Worm (Caenorhabditis elegans) whole organism, L2 larva: Measurements from ENCODE around the gene trx-5.

Experiments
- C34F6.9 ChIP-seq: fragments of 150-350 bp; optimal IDR thresholded peaks from 2 replicates; lab custom pipeline; 2014; ENCODE audit warnings: missing biosample characterization, missing genetic modification characterization
- F13H6.1 ChIP-seq: sonication (generic microtip); optimal IDR thresholded peaks from 2 replicates; lab custom pipeline; 2016; ENCODE audit warnings: missing genetic modification characterization, missing compliant biosample characterization
- R02D3.7 ChIP-seq: fragments of 150-350 bp; optimal IDR thresholded peaks from 2 replicates; lab custom pipeline; 2014; ENCODE audit warnings: missing biosample characterization, missing genetic modification characterization
- ZK546.5 ChIP-seq: sonication (generic microtip); optimal IDR thresholded peaks from 2 replicates; lab custom pipeline; 2017; ENCODE audit warnings: missing biosample characterization, missing genetic modification characterization
- alr-1 ChIP-seq: fragments of 150-350 bp; optimal IDR thresholded peaks from 2 replicates; lab custom pipeline; 2014; ENCODE audit warnings: missing biosample characterization, missing genetic modification characterization
- aly-2 ChIP-seq: fragments of 150-350 bp; optimal IDR thresholded peaks from 2 replicates; lab custom pipeline; 2014; ENCODE audit warnings: missing biosample characterization, missing genetic modification characterization
- ama-1 ChIP-seq: fragments of 150-350 bp; optimal IDR thresholded peaks from 2 replicates; lab custom pipeline; 2018; ENCODE audit warnings: inconsistent platforms
- ceh-16 ChIP-seq: fragments of 150-350 bp; optimal IDR thresholded peaks from 2 replicates; lab custom pipeline; 2014; ENCODE audit warnings: missing biosample characterization, missing genetic modification characterization
- crh-2 ChIP-seq: sonication (generic microtip); optimal IDR thresholded peaks from 2 replicates; lab custom pipeline; 2017; ENCODE audit warnings: missing biosample characterization, missing genetic modification characterization
- egl-27 ChIP-seq: sonication (generic microtip); optimal IDR thresholded peaks from 3 replicates; lab custom pipeline; 2017; ENCODE audit warnings: missing biosample characterization, missing genetic modification reagents, missing genetic modification characterization
- elt-1 ChIP-seq: fragments of 150-350 bp; optimal IDR thresholded peaks from 2 replicates; lab custom pipeline; 2014; ENCODE audit warnings: missing biosample characterization, missing genetic modification characterization
- fos-1 ChIP-seq: fragments of 150-350 bp; optimal IDR thresholded peaks from 2 replicates; lab custom pipeline; 2014; ENCODE audit warnings: missing biosample characterization, missing genetic modification characterization
- gmeb-1 ChIP-seq: fragments of 150-350 bp; optimal IDR thresholded peaks from 2 replicates; lab custom pipeline; 2014; ENCODE audit warnings: missing biosample characterization, missing genetic modification characterization
- lin-11 ChIP-seq: fragments of 150-350 bp; sonication (generic microtip); optimal IDR thresholded peaks from 2 replicates; lab custom pipeline; 2014; ENCODE audit warnings: missing biosample characterization, missing genetic modification characterization, inconsistent platforms, mixed read lengths
- lin-13 ChIP-seq: fragments of 150-350 bp; optimal IDR thresholded peaks from 2 replicates; lab custom pipeline; 2014; ENCODE audit warnings: missing biosample characterization, missing genetic modification reagents, missing genetic modification characterization
- mab-5 ChIP-seq: fragments of 150-350 bp; optimal IDR thresholded peaks from 2 replicates; lab custom pipeline; 2014; ENCODE audit warnings: missing biosample characterization, missing genetic modification characterization
- mbf-1 ChIP-seq: sonication (generic microtip); optimal IDR thresholded peaks from 2 replicates; lab custom pipeline; 2017; ENCODE audit warnings: missing biosample characterization, missing genetic modification characterization
- nhr-12 ChIP-seq: fragments of 150-350 bp; optimal IDR thresholded peaks from 2 replicates; lab custom pipeline; 2014; ENCODE audit warnings: missing biosample characterization, missing genetic modification characterization
- nhr-237 ChIP-seq: fragments of 150-350 bp; optimal IDR thresholded peaks from 2 replicates; lab custom pipeline; 2014; ENCODE audit warnings: missing biosample characterization, missing genetic modification characterization
- nhr-25 ChIP-seq: fragments of 150-350 bp; sonication (generic microtip); optimal IDR thresholded peaks from 3 replicates; lab custom pipeline; 2014; ENCODE audit warnings: missing biosample characterization, missing genetic modification characterization
- peb-1 ChIP-seq: fragments of 150-350 bp; optimal IDR thresholded peaks from 2 replicates; lab custom pipeline; 2014; ENCODE audit warnings: missing biosample characterization, missing genetic modification characterization
- sem-4 ChIP-seq: fragments of 150-350 bp; optimal IDR thresholded peaks from 2 replicates; lab custom pipeline; 2014; ENCODE audit warnings: missing biosample characterization, missing genetic modification reagents, missing genetic modification characterization
- skn-1 ChIP-seq: sonication (generic microtip); optimal IDR thresholded peaks from 2 replicates; lab custom pipeline; 2017; ENCODE audit warnings: missing biosample characterization, missing genetic modification characterization
- sma-3 ChIP-seq: sonication (generic microtip); optimal IDR thresholded peaks from 2 replicates; lab custom pipeline; 2016; ENCODE audit warnings: missing genetic modification reagents, missing genetic modification characterization, missing compliant biosample characterization
- sma-9 ChIP-seq, 2 experiments: fragments of 150-350 bp in 1 of 2; sonication (generic microtip) in 1 of 2; optimal IDR thresholded peaks; 2 replicates each; lab custom pipeline; 2014 to 2016; ENCODE audit warnings: missing genetic modification characterization in 2 of 2, mild to moderate bottlenecking in 1 of 2, missing biosample characterization in 1 of 2, missing compliant biosample characterization in 1 of 2, missing genetic modification reagents in 1 of 2, moderate library complexity in 1 of 2
- snpc-4 ChIP-seq: fragments of 150-350 bp; optimal IDR thresholded peaks from 2 replicates; lab custom pipeline; 2014; ENCODE audit warnings: missing biosample characterization, missing genetic modification characterization
- unc-39 ChIP-seq: fragments of 150-350 bp; optimal IDR thresholded peaks from 2 replicates; lab custom pipeline; 2014; ENCODE audit warnings: missing biosample characterization, missing genetic modification characterization
- unc-55 ChIP-seq: fragments of 150-350 bp; sonication (generic microtip); optimal IDR thresholded peaks from 3 replicates; lab custom pipeline; 2014; ENCODE audit warnings: missing biosample characterization, missing genetic modification reagents, missing genetic modification characterization
- unc-62 ChIP-seq: fragments of 150-350 bp; optimal IDR thresholded peaks from 2 replicates; lab custom pipeline; 2014; ENCODE audit warnings: missing biosample characterization, missing genetic modification reagents, missing genetic modification characterization
- zag-1 ChIP-seq: fragments of 150-350 bp; optimal IDR thresholded peaks from 2 replicates; lab custom pipeline; 2014; ENCODE audit warnings: missing biosample characterization, missing genetic modification characterization
- ztf-1 ChIP-seq: fragments of 200-800 bp; sonication (Bioruptor generic); conservative IDR thresholded peaks from 2 replicates; pipeline ENCODE4 v1.3.6; 2022; ENCODE audit warnings: missing genetic modification characterization, missing compliant biosample characterization
- ztf-11 ChIP-seq: sonication (generic microtip); optimal IDR thresholded peaks from 2 replicates; lab custom pipeline; 2017; ENCODE audit warnings: missing biosample characterization, missing genetic modification characterization
- ztf-4 ChIP-seq: fragments of 150-350 bp; optimal IDR thresholded peaks from 2 replicates; lab custom pipeline; 2014; ENCODE audit warnings: missing biosample characterization, missing genetic modification characterization

The trx-5 gene

DNA sequence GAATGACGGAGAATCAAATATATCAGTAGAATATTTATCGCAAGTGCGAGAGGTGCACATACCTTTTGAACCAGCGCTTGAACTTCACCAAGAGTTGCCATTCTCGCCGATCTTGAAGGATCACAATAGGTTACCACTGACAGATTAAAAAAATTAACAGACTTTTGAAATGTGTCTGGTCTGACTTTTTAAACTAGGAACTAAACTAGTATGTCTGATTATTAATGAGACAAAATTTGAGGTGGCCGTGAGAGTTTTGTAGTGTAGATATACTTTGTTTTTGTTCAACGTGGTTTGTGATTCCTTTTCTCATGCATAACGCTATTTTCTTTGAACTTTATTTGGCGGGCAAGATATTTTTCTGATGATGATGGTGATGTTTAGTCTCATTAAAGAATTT is 12.4 kb downstream of the trx-5 start, which contains the start of gene str-240:
str-240 (minus strand) TSS at position 101 of the 400 bp plus-strand sequence.
- TF ChIP-seq sem-4 (tag; lab: Kevin White, UChicago) (no peak), F13H6.1 (no peak)

DNA sequence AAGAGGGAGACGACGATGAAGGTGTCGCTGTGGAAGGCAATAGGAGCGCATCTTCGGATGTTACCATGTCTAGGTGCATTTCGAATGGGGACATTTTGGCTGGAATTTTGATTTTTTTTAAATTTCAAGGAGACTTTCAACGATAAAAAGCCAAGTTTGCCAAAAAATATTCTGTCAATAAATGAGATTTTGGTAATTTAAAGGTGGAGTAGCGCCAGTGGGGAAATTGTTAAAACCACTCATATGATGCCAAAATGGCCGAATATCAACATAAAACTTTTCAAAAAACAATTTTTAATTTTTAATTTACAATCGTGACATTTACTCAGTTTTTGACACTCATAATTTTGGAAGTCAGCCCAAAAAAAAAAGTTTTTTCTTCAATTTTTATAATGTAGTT is 22.7 kb downstream of the trx-5 start, which contains the start of gene nhr-260:
nhr-260 (minus strand) TSS at position 101 of the 400 bp plus-strand sequence.
- TF ChIP-seq ztf-1 (GFP tag; lab: Robert Waterston, UW) (no peak), fos-1 (tag; lab: Kevin White, UChicago) (no peak), unc-62 (GFP tag; lab: Kevin White, UChicago) (no peak)

DNA sequence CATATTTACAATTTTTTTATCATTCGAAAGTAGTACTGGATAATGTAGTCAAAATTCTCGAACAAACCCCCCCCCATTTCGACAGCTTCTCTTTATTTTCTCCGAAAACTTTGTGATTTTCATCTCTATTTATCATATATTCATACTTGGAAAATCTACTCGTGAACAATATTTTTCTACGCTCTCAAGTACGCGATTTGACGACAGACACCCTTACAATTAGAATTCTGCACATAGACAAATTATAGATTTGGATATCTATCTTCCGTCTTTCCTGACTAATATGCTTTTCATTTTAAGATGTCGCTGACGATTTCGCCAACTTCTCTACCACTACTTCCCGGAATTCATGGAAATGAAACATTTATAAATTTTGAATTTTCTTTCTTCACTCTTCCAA is 28.2 kb downstream of the trx-5 start, which contains the start of gene sru-28:
sru-28 (plus strand) TSS at position 301 of the 400 bp plus-strand sequence.
- TF ChIP-seq ama-1 (lab: Kevin White, UChicago) (no peak), egl-27 (no peak), nhr-12 (no peak), C34F6.9 (tag; lab: Kevin White, UChicago) (no peak), ztf-1 (GFP tag; lab: Robert Waterston, UW) (no peak)

DNA sequence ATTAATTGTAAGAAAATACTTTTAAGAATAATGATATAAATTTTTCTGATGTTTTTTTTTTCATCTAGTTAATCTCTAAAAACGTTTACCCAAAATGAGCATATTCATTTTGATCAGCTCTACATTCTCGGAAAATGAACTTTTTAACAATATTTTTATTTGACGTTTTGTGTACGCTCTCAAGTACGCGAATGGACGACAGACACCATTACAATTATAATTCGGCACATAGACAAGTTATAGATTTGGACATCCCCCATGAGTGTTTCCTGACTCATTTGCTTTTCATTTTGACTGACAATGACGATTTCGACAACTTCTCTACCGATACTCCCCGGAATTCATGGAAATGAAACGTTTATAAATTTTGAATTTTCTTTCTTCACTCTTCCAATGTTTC is 35.1 kb downstream of the trx-5 start, which contains the start of gene sru-27:
sru-27 (plus strand) TSS at position 301 of the 400 bp plus-strand sequence.
- no peak for TF ChIP-seq ztf-4
- no peak for TF ChIP-seq mbf-1 (tag; lab: Kevin White, UChicago)
- no peak for TF ChIP-seq sma-3 (GFP tag; lab: Kevin White, UChicago)
- no peak for TF ChIP-seq sma-9 (GFP tag; optimal IDR thresholded peaks at IDR 0.05; lab: Kevin White, UChicago)
- no peak for TF ChIP-seq sma-9 (tag; optimal IDR thresholded peaks at IDR 0.05; lab: Kevin White, UChicago)
- no peak for TF ChIP-seq egl-27
- no peak for TF ChIP-seq lin-13 (GFP tag; lab: Kevin White, UChicago)
- no peak for TF ChIP-seq alr-1 (tag; lab: Kevin White, UChicago)
- no peak for TF ChIP-seq fos-1 (tag; lab: Kevin White, UChicago)
- no peak for TF ChIP-seq crh-2 (tag; lab: Kevin White, UChicago)
- no peak for TF ChIP-seq elt-1 (tag; lab: Kevin White, UChicago)
- no peak for TF ChIP-seq unc-55 (GFP tag; lab: Kevin White, UChicago)
- no peak for TF ChIP-seq nhr-12
- no peak for TF ChIP-seq unc-39 (tag; lab: Kevin White, UChicago)
- no peak for TF ChIP-seq nhr-237 (tag; lab: Kevin White, UChicago)
- no peak for TF ChIP-seq nhr-25 (tag; lab: Kevin White, UChicago)
- no peak for TF ChIP-seq sem-4 (tag; lab: Kevin White, UChicago)
- TF ChIP-seq zag-1 = no peak
- no peak for TF ChIP-seq skn-1
- TF ChIP-seq ceh-16 (tag; lab: Kevin White, UChicago) = no peak

DNA sequence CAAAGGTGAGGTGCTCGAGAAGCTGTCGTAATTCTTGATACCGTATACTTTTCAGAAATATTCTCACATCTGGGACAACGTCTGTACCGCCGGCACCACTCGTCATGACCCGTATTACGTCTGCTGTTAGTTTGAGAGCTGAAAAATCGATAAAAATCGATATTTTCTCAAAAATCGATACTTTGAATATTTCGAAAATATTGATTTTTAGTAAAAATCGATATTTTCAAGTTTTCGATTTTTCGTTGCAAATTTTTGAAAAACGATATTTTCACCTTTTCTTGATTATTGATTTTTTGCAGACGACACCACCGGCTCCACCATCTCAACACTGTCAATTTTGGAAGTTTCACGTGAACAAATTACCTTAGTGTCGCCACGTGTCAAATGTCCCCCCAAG is 38.5 kb downstream of the trx-5 start:
- no peak for TF ChIP-seq alr-1 (tag; lab: Kevin White, UChicago)
- no peak for TF ChIP-seq unc-62 (GFP tag; lab: Kevin White, UChicago)
- no peak for TF ChIP-seq sem-4 (tag; lab: Kevin White, UChicago)
- TF ChIP-seq aly-2 (tag; lab: Kevin White, UChicago) = no peak
- no peak for TF ChIP-seq lin-11
- TF ChIP-seq mab-5 = no peak
- no peak for TF ChIP-seq peb-1 (tag; lab: Kevin White, UChicago)
- no peak for TF ChIP-seq sma-3 (GFP tag; lab: Kevin White, UChicago)
- TF ChIP-seq snpc-4 = no peak
- TF ChIP-seq R02D3.7 (tag; lab: Kevin White, UChicago) = no peak

DNA sequence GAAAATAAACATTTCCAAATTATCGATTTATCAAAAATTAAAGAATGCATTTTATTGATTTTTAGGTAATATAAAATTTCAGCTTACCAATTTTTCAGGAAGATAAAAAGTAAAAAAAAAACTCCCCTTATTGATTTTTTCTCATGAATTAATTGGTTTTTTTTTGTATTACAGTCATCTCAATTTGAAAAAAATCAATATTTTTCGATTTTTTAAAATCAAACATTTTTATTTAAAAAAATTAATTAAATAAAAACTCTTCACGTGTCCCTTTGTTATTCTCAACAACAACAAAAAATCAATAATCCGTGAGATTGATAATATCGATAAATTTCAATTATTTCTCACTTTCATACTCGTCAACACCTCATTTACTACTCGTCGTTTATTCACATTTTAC is 38.9 kb downstream of the trx-5 start, which contains the start of gene C38C3.3:
C38C3.3 (plus strand) TSS at position 301 of the 400 bp plus-strand sequence.
- TF ChIP-seq F13H6.1 = no peak
- no peak for TF ChIP-seq ZK546.5
- TF ChIP-seq ztf-11 = no peak
- no peak for TF ChIP-seq egl-27
- TF ChIP-seq alr-1 (tag; lab: Kevin White, UChicago) = no peak
- no peak for TF ChIP-seq snpc-4
- TF ChIP-seq unc-55 (GFP tag; lab: Kevin White, UChicago) = no peak
- TF ChIP-seq gmeb-1 (tag; lab: Kevin White, UChicago) = no peak
- TF ChIP-seq sma-9 (GFP tag; optimal IDR thresholded peaks at IDR 0.05; lab: Kevin White, UChicago) = no peak
- no peak for TF ChIP-seq sma-9 (tag; optimal IDR thresholded peaks at IDR 0.05; lab: Kevin White, UChicago)
- TF ChIP-seq unc-62 (GFP tag; lab: Kevin White, UChicago) = no peak
- no peak for TF ChIP-seq lin-11
- no peak for TF ChIP-seq nhr-12
